Worm (Caenorhabditis elegans): ENCODE measurements around the gene ZK380.6.

The ZK380.6 gene

DNA sequence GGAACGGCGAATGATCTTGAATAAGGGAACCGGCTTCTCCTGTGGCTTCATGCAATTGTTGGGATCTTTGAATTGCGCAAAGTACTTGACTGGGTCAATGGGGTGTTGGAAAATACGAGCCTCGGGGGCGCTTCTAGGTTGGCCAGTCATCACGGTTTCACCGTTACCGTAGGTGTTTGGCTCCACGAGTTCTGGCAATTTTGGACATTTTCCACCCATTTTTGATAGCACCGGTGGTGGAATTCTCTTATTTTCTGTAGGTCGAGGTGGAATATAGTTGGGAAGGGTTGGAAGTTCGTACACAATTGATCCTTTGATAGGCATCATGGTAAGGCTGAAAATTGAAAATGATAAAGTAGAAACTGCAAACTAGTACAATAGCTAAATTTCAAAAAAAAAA, 2.6 kb upstream of the ZK380.6 start, which contains the start of gene ZK380.4:
Gene ZK380.4, minus strand, starts transcription at position 327 of the 400 bp plus-strand sequence.
- TF ChIP-seq nhr-11 (tag; optimal IDR thresholded peaks at IDR 0.05) (no peak), lsy-12 (tag; optimal IDR thresholded peaks at IDR 0.05) (no peak), nhr-77 (tag; optimal IDR thresholded peaks at IDR 0.05) (no peak), nhr-28 (tag; optimal IDR thresholded peaks at IDR 0.05) (no peak), jun-1 (tag; optimal IDR thresholded peaks at IDR 0.05) (no peak), nhr-43 (tag; optimal IDR thresholded peaks at IDR 0.05; ENCODE audit: poor library complexity, severe bottlenecking) (no peak), mml-1 (tag; optimal IDR thresholded peaks at IDR 0.05) (no peak), elt-3 (tag; optimal IDR thresholded peaks at IDR 0.05) (no peak), R02D3.7 (tag; optimal IDR thresholded peaks at IDR 0.05) (no peak), elt-2 (tag; optimal IDR thresholded peaks at IDR 0.05) (no peak), hmg-11 (tag; optimal IDR thresholded peaks at IDR 0.05) (no peak), ZK546.5 (tag; optimal IDR thresholded peaks at IDR 0.05) (no peak), ceh-9 (tag; optimal IDR thresholded peaks at IDR 0.05) (no peak), egl-27 (tag; optimal IDR thresholded peaks at IDR 0.05) (no peak), fos-1 (tag; optimal IDR thresholded peaks at IDR 0.05) (no peak), ztf-11 (tag; optimal IDR thresholded peaks at IDR 0.05) (no peak), daf-12 (tag; optimal IDR thresholded peaks at IDR 0.05) (no peak), skn-1 (tag; optimal IDR thresholded peaks at IDR 0.05) (no peak)

- TF ChIP-seq elt-3 (tag; optimal IDR thresholded peaks at IDR 0.05) (no peak), eor-1 (tag; optimal IDR thresholded peaks at IDR 0.05) (no peak), sea-2 (GFP tag; optimal IDR thresholded peaks at IDR 0.05) (no peak), skn-1 (tag; optimal IDR thresholded peaks at IDR 0.05) (no peak), jun-1 (tag; optimal IDR thresholded peaks at IDR 0.05) (no peak), mdl-1 (tag; optimal IDR thresholded peaks at IDR 0.05) (no peak), unc-39 (tag; optimal IDR thresholded peaks at IDR 0.05) (no peak), fos-1 (tag; optimal IDR thresholded peaks at IDR 0.05) (no peak), pha-4 (tag; optimal IDR thresholded peaks at IDR 0.05) (no peak), snpc-4 (tag; optimal IDR thresholded peaks at IDR 0.05) (no peak), lin-15B (tag; optimal IDR thresholded peaks at IDR 0.05) (no peak)
Observed at ce11 chrX:1655207-1655606, 961 bp downstream of the ZK380.6 start, which contains the start of gene tbx-32. Gene tbx-32 (plus strand): TSS chrX:1655507.

DNA sequence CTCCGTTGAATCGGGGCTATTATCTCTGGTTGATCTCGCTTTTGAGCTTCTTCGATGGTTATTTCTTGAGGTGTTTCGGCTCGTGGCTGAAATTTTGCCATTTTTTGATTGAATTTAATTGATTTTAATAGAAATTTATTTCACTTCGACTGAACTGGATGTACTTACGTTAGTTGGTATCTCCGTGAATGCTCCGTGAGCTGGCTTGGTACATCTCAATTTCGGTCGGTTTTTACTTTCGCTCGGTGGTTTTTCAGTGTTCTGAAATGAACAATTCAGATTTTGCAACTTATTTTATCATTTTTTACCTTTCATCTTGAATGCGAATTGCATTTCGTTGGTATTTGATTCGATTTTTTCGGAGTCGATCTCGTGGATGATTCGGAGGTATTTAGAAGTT, 10.7 kb downstream of the ZK380.6 start, which contains the start of gene R09H3.2:
Gene R09H3.2, minus strand, starts transcription at position 101 of the 400 bp plus-strand sequence.
- no peak for TF ChIP-seq hmg-11 (tag; optimal IDR thresholded peaks at IDR 0.05)
- no peak for TF ChIP-seq fos-1 (tag; optimal IDR thresholded peaks at IDR 0.05)
- TF ChIP-seq nhr-28 (tag; optimal IDR thresholded peaks at IDR 0.05) = no peak
- TF ChIP-seq ceh-28 (tag; optimal IDR thresholded peaks at IDR 0.05) = no peak
- TF ChIP-seq daf-12 (tag; optimal IDR thresholded peaks at IDR 0.05) = no peak
- no peak for TF ChIP-seq lin-15B (tag; optimal IDR thresholded peaks at IDR 0.05)
- no peak for TF ChIP-seq snpc-4 (tag; optimal IDR thresholded peaks at IDR 0.05)
- no peak for TF ChIP-seq elt-1 (tag; optimal IDR thresholded peaks at IDR 0.05)
- no peak for TF ChIP-seq eor-1 (tag; optimal IDR thresholded peaks at IDR 0.05)
- TF ChIP-seq zag-1 (tag; optimal IDR thresholded peaks at IDR 0.05) = no peak
- TF ChIP-seq ceh-16 (tag; optimal IDR thresholded peaks at IDR 0.05) = no peak
- TF ChIP-seq unc-39 (tag; optimal IDR thresholded peaks at IDR 0.05) = no peak
- TF ChIP-seq aly-2 (tag; optimal IDR thresholded peaks at IDR 0.05) = no peak
- no peak for TF ChIP-seq lin-39 (tag; optimal IDR thresholded peaks at IDR 0.05)
- no peak for TF ChIP-seq ztf-4 (tag; optimal IDR thresholded peaks at IDR 0.05)
- no peak for TF ChIP-seq elt-2 (tag; optimal IDR thresholded peaks at IDR 0.05)
- no peak for TF ChIP-seq nhr-77 (tag; optimal IDR thresholded peaks at IDR 0.05)
- no peak for TF ChIP-seq nhr-25 (tag; optimal IDR thresholded peaks at IDR 0.05)
- TF ChIP-seq lsy-12 (tag; optimal IDR thresholded peaks at IDR 0.05) = no peak

DNA sequence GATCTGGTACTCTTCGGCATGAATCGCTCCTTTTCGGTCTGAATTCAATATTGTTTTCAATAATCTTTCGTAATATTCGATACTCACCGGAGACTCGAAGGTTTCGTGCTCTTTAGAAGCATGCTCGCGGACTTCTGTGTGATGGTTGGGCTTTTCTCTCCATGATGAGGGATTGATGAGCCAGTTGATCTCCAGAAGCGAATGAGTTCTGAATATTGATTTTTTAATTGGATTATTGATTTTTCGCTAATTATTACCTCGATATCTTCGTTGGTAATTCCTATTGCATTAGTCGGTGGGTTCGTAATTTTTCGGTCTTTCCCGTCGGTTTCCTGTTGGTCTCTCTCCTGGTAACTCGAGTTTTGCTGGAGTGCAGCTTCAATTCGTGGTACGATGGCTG, 12.8 kb downstream of the ZK380.6 start:
- TF ChIP-seq ztf-4 (tag; optimal IDR thresholded peaks at IDR 0.05) (no peak), mdl-1 (tag; optimal IDR thresholded peaks at IDR 0.05) (no peak), ceh-28 (tag; optimal IDR thresholded peaks at IDR 0.05) (peak; percentile 19), elt-1 (tag; optimal IDR thresholded peaks at IDR 0.05) (no peak), zag-1 (tag; optimal IDR thresholded peaks at IDR 0.05) (no peak)

DNA sequence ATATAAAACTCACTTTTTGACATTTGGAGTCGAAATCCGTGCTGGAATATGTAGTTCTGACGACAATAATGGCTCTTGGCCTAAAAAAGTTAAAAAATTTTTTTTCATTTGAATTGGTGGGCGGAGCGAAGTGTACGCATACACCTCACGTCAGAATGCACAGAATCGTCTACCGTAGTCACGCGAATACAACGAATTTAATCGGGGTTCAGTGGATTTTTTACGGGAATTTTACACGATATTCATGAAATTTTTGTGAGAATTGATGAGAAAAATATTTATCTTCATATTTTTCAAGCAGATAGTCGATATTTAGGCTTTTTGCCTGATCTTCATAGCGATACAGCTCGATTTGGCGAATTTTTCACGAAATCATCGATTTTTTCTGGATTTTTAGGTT, 14.5 kb downstream of the ZK380.6 start, which contains the start of gene R09H3.3:
Gene R09H3.3, minus strand, starts transcription at position 101 of the 400 bp plus-strand sequence.
- no peak for TF ChIP-seq elt-3 (tag; optimal IDR thresholded peaks at IDR 0.05)
- no peak for TF ChIP-seq zag-1 (tag; optimal IDR thresholded peaks at IDR 0.05)
- no peak for TF ChIP-seq nhr-11 (tag; optimal IDR thresholded peaks at IDR 0.05)
- TF ChIP-seq ceh-28 (tag; optimal IDR thresholded peaks at IDR 0.05) = no peak
- no peak for TF ChIP-seq nhr-28 (tag; optimal IDR thresholded peaks at IDR 0.05)
- TF ChIP-seq elt-2 (tag; optimal IDR thresholded peaks at IDR 0.05) = no peak
- TF ChIP-seq snpc-4 (tag; optimal IDR thresholded peaks at IDR 0.05) = no peak
- no peak for TF ChIP-seq ama-1 (optimal IDR thresholded peaks at IDR 0.05)
- no peak for TF ChIP-seq jun-1 (tag; optimal IDR thresholded peaks at IDR 0.05)
- TF ChIP-seq fos-1 (tag; optimal IDR thresholded peaks at IDR 0.05) = no peak
- TF ChIP-seq pqm-1 (tag; optimal IDR thresholded peaks at IDR 0.05) = no peak
- TF ChIP-seq ztf-11 (tag; optimal IDR thresholded peaks at IDR 0.05) = no peak
- no peak for TF ChIP-seq unc-62 (GFP tag; optimal IDR thresholded peaks at IDR 0.05)
- TF ChIP-seq nhr-77 (tag; optimal IDR thresholded peaks at IDR 0.05) = no peak
- TF ChIP-seq egl-27 (tag; optimal IDR thresholded peaks at IDR 0.05) = no peak
